Worm (Caenorhabditis elegans) whole organism, late embryonic: ENCODE measurements around the gene F36H5.10.

Experiments used
- ceh-18 ChIP-seq: sonication (generic microtip); optimal IDR thresholded peaks from 2 replicates; lab custom pipeline; 2016; ENCODE audit warnings: missing genetic modification characterization, missing compliant biosample characterization
- ceh-48 ChIP-seq: sonication (generic microtip); optimal IDR thresholded peaks from 2 replicates; lab custom pipeline; 2016; ENCODE audit warnings: missing genetic modification characterization, inconsistent platforms, missing compliant biosample characterization
- lin-11 ChIP-seq: fragments of 200-800 bp; sonication (Bioruptor generic); optimal IDR thresholded peaks from 2 replicates; lab custom pipeline; 2018; ENCODE audit warnings: mild to moderate bottlenecking, missing genetic modification characterization, missing compliant biosample characterization
- nfya-1 ChIP-seq: sonication (generic microtip); optimal IDR thresholded peaks from 2 replicates; lab custom pipeline; 2017; ENCODE audit warnings: missing genetic modification characterization, mild to moderate bottlenecking, missing compliant biosample characterization, antibody characterized with exemption, moderate library complexity
- nhr-232 ChIP-seq: sonication (generic microtip); optimal IDR thresholded peaks from 2 replicates; lab custom pipeline; 2016; ENCODE audit warnings: missing genetic modification characterization, missing compliant biosample characterization
- pha-2 ChIP-seq: sonication (generic microtip); optimal IDR thresholded peaks from 2 replicates; lab custom pipeline; 2017; ENCODE audit warnings: mild to moderate bottlenecking, missing genetic modification characterization, missing compliant biosample characterization
- pha-4 ChIP-seq: fragments of 150-350 bp; optimal IDR thresholded peaks from 2 replicates; lab custom pipeline; 2018; ENCODE audit warnings: missing biosample characterization, missing genetic modification reagents, missing genetic modification characterization
- syd-9 ChIP-seq: sonication (generic microtip); optimal IDR thresholded peaks from 2 replicates; lab custom pipeline; 2016; ENCODE audit warnings: mild to moderate bottlenecking, missing genetic modification characterization, moderate library complexity, missing compliant biosample characterization
- unc-42 ChIP-seq: sonication (generic microtip); optimal IDR thresholded peaks from 2 replicates; lab custom pipeline; 2016; ENCODE audit warnings: missing genotype, missing genetic modification characterization, missing compliant biosample characterization

ce11 chrII:1782474-1782873 is 25.3 kb downstream of the F36H5.10 start, which contains the start of gene math-4:
- no peak for TF ChIP-seq pha-4 (tag; lab: Kevin White, UChicago)
- no peak for TF ChIP-seq pha-2 (tag; lab: Kevin White, UChicago)
- no peak for TF ChIP-seq syd-9 (tag; lab: Kevin White, UChicago)
- no peak for TF ChIP-seq lin-11 (tag; lab: Kevin White, UChicago)
- TF ChIP-seq ceh-18: no peak
- TF ChIP-seq nfya-1: no peak
- no peak for TF ChIP-seq unc-42 (tag; lab: Kevin White, UChicago)
- no peak for TF ChIP-seq ceh-48 (tag; lab: Kevin White, UChicago)
- no peak for TF ChIP-seq nhr-232 (tag; lab: Kevin White, UChicago)
